Worm (Caenorhabditis elegans) whole organism, young adult: ENCODE measurements around the gene nhr-272.

Experiments used
- B0035.1 ChIP-seq: sonication (generic microtip); optimal IDR thresholded peaks from 2 replicates; lab custom pipeline; 2016; ENCODE audit warnings: missing genetic modification characterization, mild to moderate bottlenecking, missing compliant biosample characterization, missing genotype, missing genetic modification reagents
- B0261.1 ChIP-seq: sonication (generic microtip); optimal IDR thresholded peaks from 2 replicates; lab custom pipeline; 2016; ENCODE audit warnings: mild to moderate bottlenecking, missing genetic modification characterization, moderate library complexity, missing compliant biosample characterization
- C06A6.2 ChIP-seq: fragments of 200-800 bp; sonication (Bioruptor generic); conservative IDR thresholded peaks from 2 replicates; pipeline ENCODE4 v1.3.6; 2022; ENCODE audit warnings: missing genetic modification characterization, missing compliant biosample characterization
- F10E7.11 ChIP-seq: sonication (generic microtip); optimal IDR thresholded peaks from 2 replicates; lab custom pipeline; 2017; ENCODE audit warnings: mild to moderate bottlenecking, missing genetic modification characterization, moderate library complexity, missing compliant biosample characterization
- F22D6.2 ChIP-seq: sonication (generic microtip); optimal IDR thresholded peaks from 2 replicates; lab custom pipeline; 2016; ENCODE audit warnings: mild to moderate bottlenecking, missing genetic modification characterization, missing compliant biosample characterization
- F23B12.7 ChIP-seq: sonication (generic microtip); optimal IDR thresholded peaks from 2 replicates; lab custom pipeline; 2017; ENCODE audit warnings: missing genetic modification characterization, mild to moderate bottlenecking, missing compliant biosample characterization, antibody characterized with exemption, moderate library complexity; ENCODE audit not compliant: insufficient read depth
- F37B4.10 ChIP-seq: fragments of 200-800 bp; sonication (Bioruptor generic); IDR thresholded peaks from 2 replicates; pipeline ENCODE4 v1.3.6; 2022; ENCODE audit warnings: missing genetic modification characterization, missing compliant biosample characterization
- F49E8.2 ChIP-seq: sonication (generic microtip); optimal IDR thresholded peaks from 3 replicates; lab custom pipeline; 2017; ENCODE audit warnings: missing genetic modification characterization, mild to moderate bottlenecking, missing compliant biosample characterization, antibody characterized with exemption, moderate library complexity; ENCODE audit not compliant: insufficient read depth
- F57C9.4 ChIP-seq: sonication (generic microtip); optimal IDR thresholded peaks from 2 replicates; lab custom pipeline; 2017; ENCODE audit warnings: mild to moderate bottlenecking, missing genetic modification characterization, missing compliant biosample characterization
- K12H6.12 ChIP-seq: fragments of 200-800 bp; sonication (Bioruptor generic); optimal IDR thresholded peaks from 2 replicates; lab custom pipeline; 2018; ENCODE audit warnings: mild to moderate bottlenecking, missing genetic modification characterization, missing compliant biosample characterization
- Y67H2A.10 ChIP-seq: fragments of 200-800 bp; sonication (Bioruptor generic); conservative IDR thresholded peaks from 2 replicates; pipeline ENCODE4 v1.3.6; 2022; ENCODE audit warnings: missing genetic modification reagents, missing genetic modification characterization, missing compliant biosample characterization
- ZK185.1 ChIP-seq: sonication (generic microtip); optimal IDR thresholded peaks from 2 replicates; lab custom pipeline; 2016; ENCODE audit warnings: mild to moderate bottlenecking, missing genetic modification characterization, missing compliant biosample characterization; ENCODE audit not compliant: poor library complexity, severe bottlenecking
- akir-1 ChIP-seq: fragments of 200-800 bp; sonication (Bioruptor generic); optimal IDR thresholded peaks from 2 replicates; lab custom pipeline; 2018; ENCODE audit warnings: mild to moderate bottlenecking, missing genetic modification characterization, moderate library complexity, missing compliant biosample characterization
- ama-1 ChIP-seq, 3 experiments: fragments of 150-350 bp in 1 of 3; sonication (generic microtip) in 2 of 3; optimal IDR thresholded peaks; 2 replicates each; lab custom pipeline; 2014 to 2018; ENCODE audit warnings: missing biosample characterization in 2 of 3, missing genetic modification characterization in 2 of 3, missing genetic modification reagents in 2 of 3
- aptf-3 ChIP-seq: fragments of 200-800 bp; sonication (Bioruptor generic); IDR thresholded peaks from 2 replicates; pipeline ENCODE4 v1.3.6; 2022; ENCODE audit warnings: missing genetic modification characterization, missing compliant biosample characterization
- attf-3 ChIP-seq: fragments of 200-800 bp; sonication (Bioruptor generic); conservative IDR thresholded peaks from 2 replicates; pipeline ENCODE4 v1.3.6; 2022; ENCODE audit warnings: missing genetic modification reagents, missing genetic modification characterization, missing compliant biosample characterization
- attf-6 ChIP-seq: fragments of 200-800 bp; sonication (Bioruptor generic); IDR thresholded peaks from 2 replicates; pipeline ENCODE4 v1.3.6; 2022; ENCODE audit warnings: missing genetic modification reagents, missing genetic modification characterization, missing compliant biosample characterization
- cebp-1 ChIP-seq, 2 experiments: fragments of 200-800 bp in 1 of 2; sonication (Bioruptor generic) in 1 of 2; sonication (generic microtip) in 1 of 2; IDR thresholded peaks in 1 of 2; optimal IDR thresholded peaks in 1 of 2; 2 replicates each; pipeline versions ENCODE4 v1.3.6 to Lab custom; 2017 to 2022; ENCODE audit warnings: missing compliant biosample characterization in 2 of 2, missing genetic modification characterization in 2 of 2, mild to moderate bottlenecking in 1 of 2, missing genetic modification reagents in 1 of 2, moderate library complexity in 1 of 2
- ceh-58 ChIP-seq: fragments of 200-800 bp; sonication (Bioruptor generic); IDR thresholded peaks from 2 replicates; pipeline ENCODE4 v1.3.6; 2022; ENCODE audit warnings: missing genetic modification characterization, missing compliant biosample characterization
- efl-1 ChIP-seq: fragments of 150-350 bp; optimal IDR thresholded peaks from 2 replicates; lab custom pipeline; 2014; ENCODE audit warnings: missing biosample characterization, missing genetic modification reagents, missing genetic modification characterization
- egl-44 ChIP-seq: fragments of 200-800 bp; sonication (Bioruptor generic); IDR thresholded peaks from 2 replicates; pipeline ENCODE4 v1.3.6; 2022; ENCODE audit warnings: missing genetic modification reagents, missing genetic modification characterization, missing compliant biosample characterization
- ets-4 ChIP-seq: fragments of 200-800 bp; sonication (Bioruptor generic); optimal IDR thresholded peaks from 2 replicates; lab custom pipeline; 2018; ENCODE audit warnings: mild to moderate bottlenecking, missing genetic modification characterization, missing compliant biosample characterization
- hlh-26 ChIP-seq: fragments of 200-800 bp; sonication (Bioruptor generic); conservative IDR thresholded peaks from 2 replicates; pipeline ENCODE4 v1.3.6; 2022; ENCODE audit warnings: missing genetic modification reagents, missing genetic modification characterization, missing compliant biosample characterization
- hmg-1.2 ChIP-seq: fragments of 200-800 bp; sonication (Bioruptor generic); IDR thresholded peaks from 2 replicates; pipeline ENCODE4 v1.3.6; 2022; ENCODE audit warnings: missing genetic modification reagents, missing genetic modification characterization, missing compliant biosample characterization
- lag-1 ChIP-seq: fragments of 200-800 bp; sonication (Bioruptor generic); IDR thresholded peaks from 2 replicates; pipeline ENCODE4 v1.3.6; 2022; ENCODE audit warnings: missing genetic modification reagents, missing genetic modification characterization, missing compliant biosample characterization
- lsl-1 ChIP-seq: fragments of 200-800 bp; sonication (Bioruptor generic); optimal IDR thresholded peaks from 2 replicates; lab custom pipeline; 2018; ENCODE audit warnings: mild to moderate bottlenecking, missing genetic modification characterization, moderate library complexity, missing compliant biosample characterization
- madf-6 ChIP-seq: fragments of 200-800 bp; sonication (Bioruptor generic); IDR thresholded peaks from 2 replicates; pipeline ENCODE4 v1.3.6; 2022; ENCODE audit warnings: missing genetic modification reagents, missing genetic modification characterization, missing compliant biosample characterization
- mcd-1 ChIP-seq: fragments of 200-800 bp; sonication (Bioruptor generic); IDR thresholded peaks from 2 replicates; pipeline ENCODE4 v1.3.6; 2022; ENCODE audit warnings: missing genetic modification reagents, missing genetic modification characterization, missing compliant biosample characterization
- mel-28 ChIP-seq: sonication (generic microtip); optimal IDR thresholded peaks from 2 replicates; lab custom pipeline; 2016; ENCODE audit warnings: borderline replicate concordance, mild to moderate bottlenecking, missing genetic modification characterization, missing compliant biosample characterization
- mes-4 ChIP-seq: sonication (generic microtip); optimal IDR thresholded peaks from 2 replicates; lab custom pipeline; 2016; ENCODE audit warnings: missing genotype, missing genetic modification characterization, missing compliant biosample characterization
- nhr-120 ChIP-seq: fragments of 200-800 bp; sonication (Bioruptor generic); IDR thresholded peaks from 2 replicates; pipeline ENCODE4 v1.3.6; 2022; ENCODE audit warnings: missing genetic modification characterization, missing compliant biosample characterization
- pbrm-1 ChIP-seq: fragments of 200-800 bp; sonication (Bioruptor generic); IDR thresholded peaks from 2 replicates; pipeline ENCODE4 v1.3.6; 2022; ENCODE audit warnings: missing genetic modification reagents, missing genetic modification characterization, missing compliant biosample characterization
- repo-1 ChIP-seq: sonication (generic microtip); optimal IDR thresholded peaks from 2 replicates; lab custom pipeline; 2017; ENCODE audit warnings: mild to moderate bottlenecking, missing genetic modification characterization, missing compliant biosample characterization
- sptf-2 ChIP-seq: fragments of 200-800 bp; sonication (Bioruptor generic); optimal IDR thresholded peaks from 2 replicates; lab custom pipeline; 2018; ENCODE audit warnings: mild to moderate bottlenecking, missing genetic modification characterization, missing compliant biosample characterization
- tbp1 ChIP-seq: fragments of 200-800 bp; sonication (Bioruptor generic); optimal IDR thresholded peaks from 2 replicates; lab custom pipeline; 2018; ENCODE audit warnings: mild to moderate bottlenecking, missing genetic modification characterization, missing compliant biosample characterization
- xnd-1 ChIP-seq: sonication (generic microtip); optimal IDR thresholded peaks from 2 replicates; lab custom pipeline; 2016; ENCODE audit warnings: missing genotype, missing genetic modification reagents, missing genetic modification characterization, missing compliant biosample characterization
- ztf-26 ChIP-seq: sonication (generic microtip); optimal IDR thresholded peaks from 2 replicates; lab custom pipeline; 2017; ENCODE audit warnings: missing genetic modification characterization, missing compliant biosample characterization

The nhr-272 gene

DNA sequence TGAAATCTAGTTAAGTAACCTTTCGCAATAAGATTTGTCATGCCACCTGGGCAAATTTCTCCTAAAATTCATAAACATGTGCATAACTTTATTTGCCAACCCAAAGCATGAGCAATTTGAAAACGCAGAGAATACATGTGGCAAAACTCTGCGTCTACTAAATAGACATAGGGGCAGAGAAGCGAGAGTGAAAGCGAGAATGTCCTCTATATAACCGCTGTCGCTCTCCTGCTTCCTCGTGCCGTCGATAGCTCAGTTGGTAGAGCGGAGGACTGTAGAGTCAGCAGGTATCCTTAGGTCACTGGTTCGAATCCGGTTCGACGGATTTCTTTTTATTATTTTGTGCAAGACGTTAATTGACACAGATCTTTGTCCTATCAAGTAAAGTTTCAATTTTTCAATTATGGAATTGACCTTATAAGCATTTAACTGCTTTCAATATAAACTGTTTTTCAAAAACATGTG, 39.6 kb downstream of the nhr-272 start (continued):
- TF ChIP-seq F22D6.2 (tag; lab: Kevin White, UChicago) (peak; percentile 40), efl-1 (no peak), xnd-1 (no peak), tbp1 (peak; percentile 98), F10E7.11 (peak; percentile 39), ama-1 (optimal IDR thresholded peaks at IDR 0.05; lab: Kevin White, UChicago) (peak; percentile 90), ama-1 (GFP tag; optimal IDR thresholded peaks at IDR 0.05; lab: Kevin White, UChicago) (peak; percentile 50 to 54), cebp-1 (GFP tag; IDR thresholded peaks at IDR 0.05; lab: Robert Waterston, UW) (no peak), cebp-1 (tag; optimal IDR thresholded peaks at IDR 0.05; lab: Kevin White, UChicago) (peak; percentile 83), ets-4 (GFP tag; lab: Kevin White, UChicago) (peak; percentile 80), mes-4 (tag; lab: Kevin White, UChicago) (peak; percentile 85), B0035.1 (tag; lab: Kevin White, UChicago) (peak; percentile 75), repo-1 (peak; percentile 84), akir-1 (GFP tag; lab: Kevin White, UChicago) (peak; percentile 39), ceh-58 (GFP tag; lab: Robert Waterston, UW) (0 out of 2 replicates have a peak, but pooled peaks have one; percentile 82), Y67H2A.10 (peak; percentile 47; the same call in 1 of the 2 replicates), C06A6.2 (GFP tag; lab: Robert Waterston, UW) (peak; percentile 85), K12H6.12 (tag; lab: Kevin White, UChicago) (peak; percentile 52), B0261.1 (tag; lab: Kevin White, UChicago) (peak; percentile 97), sptf-2 (GFP tag; lab: Kevin White, UChicago) (peak; percentile 11), pbrm-1 (peak; percentile 86), madf-6 (GFP tag; lab: Robert Waterston, UW) (peak; percentile 67), lag-1 (GFP tag; lab: Robert Waterston, UW) (no peak), aptf-3 (GFP tag; lab: Robert Waterston, UW) (peak; percentile 98), mel-28 (tag; lab: Kevin White, UChicago) (peak; percentile 51), mcd-1 (peak; percentile 65), nhr-120 (GFP tag; lab: Robert Waterston, UW) (peak; percentile 89; the same call in 1 of the 2 replicates), hmg-1.2 (GFP tag; lab: Robert Waterston, UW) (peak; percentile 86), F37B4.10 (GFP tag; lab: Robert Waterston, UW) (no peak), lsl-1 (peak; percentile 1), F23B12.7 (tag; lab: Kevin White, UChicago) (peak; percentile 73), hlh-26 (GFP tag; lab: Robert Waterston, UW) (no peak), ztf-26 (tag; lab: Kevin White, UChicago) (peak; percentile 77)
- TF ChIP-seq, all 124 proteins: peak for 100

DNA sequence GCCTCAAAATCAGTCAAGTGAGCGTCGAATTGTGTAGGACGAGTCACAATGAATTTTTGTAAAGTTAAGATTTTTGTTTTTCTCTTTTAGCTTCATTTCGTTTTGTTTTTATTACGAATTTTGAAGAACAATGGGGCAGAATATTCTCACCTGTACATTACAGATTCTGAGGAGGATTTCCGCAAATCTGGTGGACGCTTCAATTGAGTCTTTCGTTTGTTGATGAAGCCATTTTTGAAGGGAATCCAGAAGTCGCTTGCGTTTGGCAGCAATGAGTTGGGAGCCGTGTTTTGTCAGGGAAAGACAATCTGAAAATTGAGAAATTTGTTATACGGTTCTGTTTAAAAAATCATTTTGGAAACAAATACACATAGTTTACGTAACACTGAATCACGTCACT, 40.2 kb downstream of the nhr-272 start:
- TF ChIP-seq ZK185.1 (no peak), F49E8.2 (tag; lab: Kevin White, UChicago) (no peak), attf-6 (GFP tag; lab: Robert Waterston, UW) (0 out of 2 replicates have a peak, but pooled peaks have one; percentile 18), egl-44 (GFP tag; lab: Robert Waterston, UW) (no peak), ama-1 (optimal IDR thresholded peaks at IDR 0.05; lab: Kevin White, UChicago) (peak; percentile 48), ama-1 (GFP tag; optimal IDR thresholded peaks at IDR 0.05; lab: Kevin White, UChicago) (no peak), F57C9.4 (tag; lab: Kevin White, UChicago) (no peak), attf-3 (GFP tag; lab: Robert Waterston, UW) (no peak), tbp1 (no peak)
